Worm (Caenorhabditis elegans) whole organism, L2 larva: ENCODE measurements around the gene F10E9.2.

Experiments
- F13H6.1 ChIP-seq: sonication (generic microtip); optimal IDR thresholded peaks from 2 replicates; lab custom pipeline; 2016; ENCODE audit warnings: missing genetic modification characterization, missing compliant biosample characterization
- aly-2 ChIP-seq: fragments of 150-350 bp; optimal IDR thresholded peaks from 2 replicates; lab custom pipeline; 2014; ENCODE audit warnings: missing biosample characterization, missing genetic modification characterization
- fos-1 ChIP-seq: fragments of 150-350 bp; optimal IDR thresholded peaks from 2 replicates; lab custom pipeline; 2014; ENCODE audit warnings: missing biosample characterization, missing genetic modification characterization
- lin-11 ChIP-seq: fragments of 150-350 bp; sonication (generic microtip); optimal IDR thresholded peaks from 2 replicates; lab custom pipeline; 2014; ENCODE audit warnings: missing biosample characterization, missing genetic modification characterization, inconsistent platforms, mixed read lengths
- nhr-23 ChIP-seq: fragments of 150-350 bp; optimal IDR thresholded peaks from 2 replicates; lab custom pipeline; 2014; ENCODE audit warnings: missing biosample characterization, missing genetic modification reagents, missing genetic modification characterization
- nhr-237 ChIP-seq: fragments of 150-350 bp; optimal IDR thresholded peaks from 2 replicates; lab custom pipeline; 2014; ENCODE audit warnings: missing biosample characterization, missing genetic modification characterization
- nhr-77 ChIP-seq: fragments of 150-350 bp; optimal IDR thresholded peaks from 2 replicates; lab custom pipeline; 2014; ENCODE audit warnings: missing biosample characterization, missing genetic modification characterization
- ztf-1 ChIP-seq: fragments of 200-800 bp; sonication (Bioruptor generic); conservative IDR thresholded peaks from 2 replicates; pipeline ENCODE4 v1.3.6; 2022; ENCODE audit warnings: missing genetic modification characterization, missing compliant biosample characterization

- TF ChIP-seq fos-1 (tag; lab: Kevin White, UChicago) = no peak
- TF ChIP-seq nhr-77 (tag; lab: Kevin White, UChicago) = no peak
- TF ChIP-seq ztf-1 (GFP tag; lab: Robert Waterston, UW) = no peak
- no peak for TF ChIP-seq F13H6.1
- TF ChIP-seq aly-2 (tag; lab: Kevin White, UChicago) = no peak
- no peak for TF ChIP-seq nhr-237 (tag; lab: Kevin White, UChicago)
- TF ChIP-seq nhr-23 (tag; lab: Kevin White, UChicago) = no peak
- no peak for TF ChIP-seq lin-11 (tag; lab: Kevin White, UChicago)
Observed at ce11 chrIII:8324412-8324811, 11.9 kb downstream of the F10E9.2 start, which contains the start of gene F10E9.12.
